In the genomic region with DNA sequence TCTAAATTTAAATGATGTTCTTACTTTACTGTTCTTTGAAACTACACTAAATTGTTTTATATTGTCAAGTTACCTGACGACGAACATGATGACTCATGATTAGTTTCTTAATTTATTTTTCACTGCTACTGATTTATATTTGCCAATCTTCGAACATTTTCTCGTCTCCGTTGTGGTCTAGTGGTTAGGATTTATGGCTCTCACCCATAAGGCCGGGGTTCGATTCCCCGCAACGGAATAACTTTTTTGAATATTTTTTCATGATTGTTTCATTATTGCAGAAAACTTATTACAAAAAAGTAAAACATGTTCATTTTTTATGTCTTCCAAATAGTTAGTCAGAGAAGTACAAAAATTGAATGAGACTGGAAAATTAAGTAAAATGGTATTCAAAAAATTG, we compare ENCODE assay signal across 8 worm cellular contexts.
TF ChIP-seq lines count a peak whose summit lies in the region.

No protein-coding gene starts in this region.

TF ChIP-seq in whole organism, L1 larva, 84 proteins besides CTCF, POLR2A, EP300 and RAD21 (continues in another document):
- no peak for TF ChIP-seq egl-13 (tag; optimal IDR thresholded peaks at IDR 0.05; lab: Kevin White, UChicago)
- peak; percentile 15 for TF ChIP-seq C16A3.4 (tag; optimal IDR thresholded peaks at IDR 0.05; lab: Kevin White, UChicago)
- no peak for TF ChIP-seq nhr-12 (tag; optimal IDR thresholded peaks at IDR 0.05; lab: Kevin White, UChicago)
- TF ChIP-seq lir-3 (tag; optimal IDR thresholded peaks at IDR 0.05; lab: Kevin White, UChicago; ENCODE audit: poor library complexity) = peak; percentile 18
- no peak for TF ChIP-seq ama-1 (optimal IDR thresholded peaks at IDR 0.05; lab: Kevin White, UChicago)
- no peak for TF ChIP-seq efl-3 (GFP tag; optimal IDR thresholded peaks at IDR 0.05; lab: Kevin White, UChicago)
- peak; percentile 10 for TF ChIP-seq irx-1 (tag; optimal IDR thresholded peaks at IDR 0.05; lab: Kevin White, UChicago)
- TF ChIP-seq lin-35 (GFP tag; optimal IDR thresholded peaks at IDR 0.05; lab: Kevin White, UChicago) = peak in 1 of 2 experiments; percentile 51
- no peak for TF ChIP-seq fkh-10 (GFP tag; optimal IDR thresholded peaks at IDR 0.05; lab: Kevin White, UChicago)
- no peak for TF ChIP-seq hlh-17 (GFP tag; optimal IDR thresholded peaks at IDR 0.05; lab: Kevin White, UChicago; ENCODE audit: borderline replicate concordance)

TF ChIP-seq in whole organism, L2 larva, 48 proteins besides CTCF, POLR2A, EP300 and RAD21 (continues in another document):
- TF ChIP-seq ceh-16 (tag; optimal IDR thresholded peaks at IDR 0.05; lab: Kevin White, UChicago) (no peak), fos-1 (tag; optimal IDR thresholded peaks at IDR 0.05; lab: Kevin White, UChicago) (peak; percentile 82), lsy-2 (tag; optimal IDR thresholded peaks at IDR 0.05; lab: Kevin White, UChicago) (peak in 1 of 2 experiments; percentile 39), nhr-25 (tag; optimal IDR thresholded peaks at IDR 0.05; lab: Kevin White, UChicago) (peak; percentile 5), gmeb-1 (tag; optimal IDR thresholded peaks at IDR 0.05; lab: Kevin White, UChicago) (no peak), sma-3 (GFP tag; optimal IDR thresholded peaks at IDR 0.05; lab: Kevin White, UChicago) (peak; percentile 72), nhr-21 (tag; optimal IDR thresholded peaks at IDR 0.05; lab: Kevin White, UChicago) (peak; percentile 19), egl-27 (tag; optimal IDR thresholded peaks at IDR 0.05; lab: Kevin White, UChicago) (peak; percentile 29), sem-4 (tag; optimal IDR thresholded peaks at IDR 0.05; lab: Kevin White, UChicago) (peak; percentile 3), unc-55 (GFP tag; optimal IDR thresholded peaks at IDR 0.05; lab: Kevin White, UChicago) (peak; percentile 10)

TF ChIP-seq in whole organism, L3 larva, 47 proteins besides CTCF, POLR2A, EP300 and RAD21 (continues in another document):
- TF ChIP-seq sea-2 (GFP tag; optimal IDR thresholded peaks at IDR 0.05; lab: Kevin White, UChicago) (no peak), nhr-25 (tag; optimal IDR thresholded peaks at IDR 0.05; lab: Kevin White, UChicago) (peak; percentile 48), nhr-237 (tag; optimal IDR thresholded peaks at IDR 0.05; lab: Kevin White, UChicago) (no peak), nhr-12 (tag; optimal IDR thresholded peaks at IDR 0.05; lab: Kevin White, UChicago) (no peak), R02D3.7 (tag; optimal IDR thresholded peaks at IDR 0.05; lab: Kevin White, UChicago) (no peak), snpc-4 (tag; optimal IDR thresholded peaks at IDR 0.05; lab: Kevin White, UChicago) (no peak), fkh-10 (GFP tag; optimal IDR thresholded peaks at IDR 0.05; lab: Kevin White, UChicago) (no peak), nhr-43 (tag; optimal IDR thresholded peaks at IDR 0.05; lab: Kevin White, UChicago; ENCODE audit: poor library complexity, severe bottlenecking) (no peak), egl-27 (tag; optimal IDR thresholded peaks at IDR 0.05; lab: Kevin White, UChicago) (no peak), nhr-11 (tag; optimal IDR thresholded peaks at IDR 0.05; lab: Kevin White, UChicago) (no peak), hmg-11 (tag; optimal IDR thresholded peaks at IDR 0.05; lab: Kevin White, UChicago) (peak; percentile 1)

TF ChIP-seq in whole organism, L4 larva, 104 proteins besides CTCF, POLR2A, EP300 and RAD21 (continues in another document):
- TF ChIP-seq egl-43 (GFP tag; IDR thresholded peaks at IDR 0.05; lab: Robert Waterston, UW) = no peak
- no peak for TF ChIP-seq arid-1 (GFP tag; conservative IDR thresholded peaks at IDR 0.05; lab: Robert Waterston, UW)
- TF ChIP-seq lir-3 (tag; optimal IDR thresholded peaks at IDR 0.05; lab: Kevin White, UChicago) = no peak
- no peak for TF ChIP-seq tag-97 (GFP tag; IDR thresholded peaks at IDR 0.05; lab: Robert Waterston, UW)
- no peak for TF ChIP-seq zip-2 (tag; optimal IDR thresholded peaks at IDR 0.05; lab: Kevin White, UChicago)
- TF ChIP-seq T26A8.4 (GFP tag; IDR thresholded peaks at IDR 0.05; lab: Robert Waterston, UW) = 0 out of 2 replicates have a peak, but pooled peaks have one; percentile 28
- no peak for TF ChIP-seq D1046.2 (GFP tag; IDR thresholded peaks at IDR 0.05; lab: Robert Waterston, UW)
- no peak for TF ChIP-seq rbr-2 (tag; optimal IDR thresholded peaks at IDR 0.05; lab: Kevin White, UChicago)
- TF ChIP-seq ceh-28 (tag; optimal IDR thresholded peaks at IDR 0.05; lab: Kevin White, UChicago) = no peak
- TF ChIP-seq daf-12 (tag; optimal IDR thresholded peaks at IDR 0.05; lab: Kevin White, UChicago) = no peak
- TF ChIP-seq egl-27 (tag; optimal IDR thresholded peaks at IDR 0.05; lab: Kevin White, UChicago) = no peak
- TF ChIP-seq madf-5 (GFP tag; IDR thresholded peaks at IDR 0.05; lab: Robert Waterston, UW) = no peak

TF ChIP-seq in whole organism, early embryonic, 17 proteins besides CTCF, POLR2A, EP300 and RAD21:
- no peak for TF ChIP-seq ets-7 (tag; optimal IDR thresholded peaks at IDR 0.05; lab: Kevin White, UChicago)
- TF ChIP-seq ceh-13 (GFP tag; optimal IDR thresholded peaks at IDR 0.05; lab: Kevin White, UChicago) = no peak
- 0 out of 2 replicates have a peak, but pooled peaks have one; percentile 25 for TF ChIP-seq flt-1 (GFP tag; IDR thresholded peaks at IDR 0.05; lab: Robert Waterston, UW)
- TF ChIP-seq pes-1 (GFP tag; IDR thresholded peaks at IDR 0.05; lab: Robert Waterston, UW) = peak; percentile 75; the same call in 1 of the 2 replicates
- no peak for TF ChIP-seq hmg-4 (GFP tag; optimal IDR thresholded peaks at IDR 0.05; lab: Kevin White, UChicago)
- TF ChIP-seq tbx-37 (GFP tag; conservative IDR thresholded peaks at IDR 0.05; lab: Robert Waterston, UW) = peak; percentile 63
- no peak for TF ChIP-seq ceh-36 (tag; optimal IDR thresholded peaks at IDR 0.05; lab: Kevin White, UChicago)

TF ChIP-seq in whole organism, midembryonic, 9 proteins besides CTCF, POLR2A, EP300 and RAD21:
- TF ChIP-seq flt-1 (GFP tag; IDR thresholded peaks at IDR 0.05; lab: Robert Waterston, UW) (0 out of 2 replicates have a peak, but pooled peaks have one; percentile 22), T22C8.4 (GFP tag; IDR thresholded peaks at IDR 0.05; lab: Robert Waterston, UW) (0 out of 2 replicates have a peak, but pooled peaks have one; percentile 12), klf-2 (GFP tag; conservative IDR thresholded peaks at IDR 0.05; lab: Robert Waterston, UW) (no peak), ref-1 (GFP tag; conservative IDR thresholded peaks at IDR 0.05; lab: Robert Waterston, UW) (no peak), ztf-29 (GFP tag; IDR thresholded peaks at IDR 0.05; lab: Robert Waterston, UW) (no peak), tab-1 (GFP tag; IDR thresholded peaks at IDR 0.05; lab: Robert Waterston, UW) (peak; percentile 59; the same call in 1 of the 2 replicates), med-1 (GFP tag; optimal IDR thresholded peaks at IDR 0.05; lab: Kevin White, UChicago; ENCODE audit: insufficient read depth) (no peak), ztf-23 (GFP tag; IDR thresholded peaks at IDR 0.05; lab: Robert Waterston, UW) (0 out of 2 replicates have a peak, but pooled peaks have one; percentile 16)

TF ChIP-seq in whole organism, mixed stage, embryonic, 35 proteins besides CTCF, POLR2A, EP300 and RAD21:
- peak; percentile 24 for TF ChIP-seq ceh-83 (GFP tag; optimal IDR thresholded peaks at IDR 0.05; lab: Kevin White, UChicago)
- TF ChIP-seq blmp-1 (tag; optimal IDR thresholded peaks at IDR 0.05; lab: Kevin White, UChicago) = no peak
- TF ChIP-seq M03D4.4 (tag; optimal IDR thresholded peaks at IDR 0.05; lab: Kevin White, UChicago) = peak; percentile 30
TF ChIP-seq in whole organism, mixed stage, embryonic: peak in this region for 2.

TF ChIP-seq in whole organism, young adult, 124 proteins besides CTCF, POLR2A, EP300 and RAD21 (continues in another document):
- no peak for TF ChIP-seq hlh-26 (GFP tag; conservative IDR thresholded peaks at IDR 0.05; lab: Robert Waterston, UW)
- peak; percentile 70; the same call in 1 of the 2 replicates for TF ChIP-seq D2030.7 (GFP tag; IDR thresholded peaks at IDR 0.05; lab: Robert Waterston, UW)
- no peak for TF ChIP-seq sptf-2 (GFP tag; optimal IDR thresholded peaks at IDR 0.05; lab: Kevin White, UChicago)
- TF ChIP-seq lin-35 (GFP tag; optimal IDR thresholded peaks at IDR 0.05; lab: Kevin White, UChicago) = peak in 1 of 3 experiments; percentile 21
- TF ChIP-seq F52B5.7 (tag; optimal IDR thresholded peaks at IDR 0.05; lab: Kevin White, UChicago) = no peak
- no peak for TF ChIP-seq zfh-2 (GFP tag; conservative IDR thresholded peaks at IDR 0.05; lab: Robert Waterston, UW)
- TF ChIP-seq Y56A3A.18 (GFP tag; IDR thresholded peaks at IDR 0.05; lab: Robert Waterston, UW) = no peak
- peak; percentile 66 for TF ChIP-seq nfyb-1 (GFP tag; IDR thresholded peaks at IDR 0.05; lab: Robert Waterston, UW)
- no peak for TF ChIP-seq F22D6.2 (tag; optimal IDR thresholded peaks at IDR 0.05; lab: Kevin White, UChicago)
- TF ChIP-seq C17E4.6 (GFP tag; IDR thresholded peaks at IDR 0.05; lab: Robert Waterston, UW) = no peak
- peak; percentile 83 for TF ChIP-seq rpc-1 (optimal IDR thresholded peaks at IDR 0.05; lab: Kevin White, UChicago)
- TF ChIP-seq rpc-1 (tag; optimal IDR thresholded peaks at IDR 0.05; lab: Kevin White, UChicago) = peak; percentile 97
- no peak for TF ChIP-seq dpff-1 (tag; optimal IDR thresholded peaks at IDR 0.05; lab: Kevin White, UChicago)
- no peak for TF ChIP-seq ceh-79 (tag; optimal IDR thresholded peaks at IDR 0.05; lab: Kevin White, UChicago)
- TF ChIP-seq gei-17 (GFP tag; optimal IDR thresholded peaks at IDR 0.05; lab: Kevin White, UChicago) = no peak
- TF ChIP-seq C06A6.2 (GFP tag; conservative IDR thresholded peaks at IDR 0.05; lab: Robert Waterston, UW) = no peak
- no peak for TF ChIP-seq F33H1.4 (GFP tag; IDR thresholded peaks at IDR 0.05; lab: Robert Waterston, UW)
- peak; percentile 89 for TF ChIP-seq B0261.1 (tag; optimal IDR thresholded peaks at IDR 0.05; lab: Kevin White, UChicago)
- peak; percentile 38 for TF ChIP-seq lin-40 (tag; optimal IDR thresholded peaks at IDR 0.05; lab: Kevin White, UChicago)
- TF ChIP-seq tbx-9 (tag; optimal IDR thresholded peaks at IDR 0.05; lab: Kevin White, UChicago; ENCODE audit: borderline replicate concordance) = no peak
- TF ChIP-seq athp-1 (tag; optimal IDR thresholded peaks at IDR 0.05; lab: Kevin White, UChicago) = no peak
- no peak for TF ChIP-seq ztf-3 (GFP tag; optimal IDR thresholded peaks at IDR 0.05; lab: Kevin White, UChicago)
- TF ChIP-seq B0035.1 (tag; optimal IDR thresholded peaks at IDR 0.05; lab: Kevin White, UChicago) = no peak
- no peak for TF ChIP-seq aptf-3 (GFP tag; IDR thresholded peaks at IDR 0.05; lab: Robert Waterston, UW)
- peak; percentile 33 for TF ChIP-seq madf-10 (tag; optimal IDR thresholded peaks at IDR 0.05; lab: Kevin White, UChicago)
- peak; percentile 72 for TF ChIP-seq lin-26 (GFP tag; IDR thresholded peaks at IDR 0.05; lab: Robert Waterston, UW)
- no peak for TF ChIP-seq sea-2 (GFP tag; IDR thresholded peaks at IDR 0.05; lab: Robert Waterston, UW)
- TF ChIP-seq chd-7 (tag; optimal IDR thresholded peaks at IDR 0.05; lab: Kevin White, UChicago) = no peak
- TF ChIP-seq F10E7.11 (tag; optimal IDR thresholded peaks at IDR 0.05; lab: Kevin White, UChicago) = no peak
- no peak for TF ChIP-seq nfya-2 (GFP tag; IDR thresholded peaks at IDR 0.05; lab: Robert Waterston, UW)
